Worm (Caenorhabditis elegans) whole organism, early embryonic: Measurements from ENCODE around the gene R03D7.15.

Source experiments
- B0310.2 ChIP-seq: sonication (generic microtip); optimal IDR thresholded peaks from 2 replicates; lab custom pipeline; 2016; ENCODE audit warnings: mild to moderate bottlenecking, missing genetic modification characterization, missing compliant biosample characterization
- F13C5.2 ChIP-seq: sonication (generic microtip); optimal IDR thresholded peaks from 2 replicates; lab custom pipeline; 2017; ENCODE audit warnings: mild to moderate bottlenecking, missing genetic modification characterization, inconsistent platforms, missing compliant biosample characterization
- aly-1 ChIP-seq: sonication (generic microtip); optimal IDR thresholded peaks from 2 replicates; lab custom pipeline; 2016; ENCODE audit warnings: missing genetic modification characterization, missing compliant biosample characterization
- ama-1 ChIP-seq: fragments of 150-350 bp; optimal IDR thresholded peaks from 2 replicates; lab custom pipeline; 2014
- ceh-13 ChIP-seq: fragments of 200-800 bp; sonication (Bioruptor generic); optimal IDR thresholded peaks from 2 replicates; lab custom pipeline; 2018; ENCODE audit warnings: mild to moderate bottlenecking, missing genetic modification characterization, missing compliant biosample characterization
- ceh-36 ChIP-seq: sonication (generic microtip); optimal IDR thresholded peaks from 2 replicates; lab custom pipeline; 2016; ENCODE audit warnings: missing genetic modification characterization, inconsistent platforms, missing compliant biosample characterization
- ets-7 ChIP-seq: sonication (generic microtip); optimal IDR thresholded peaks from 2 replicates; lab custom pipeline; 2016; ENCODE audit warnings: missing genotype, missing genetic modification characterization, missing compliant biosample characterization
- flt-1 ChIP-seq: fragments of 200-800 bp; sonication (Bioruptor generic); IDR thresholded peaks from 2 replicates; pipeline ENCODE4 v1.3.6; 2022; ENCODE audit warnings: missing genetic modification characterization, missing compliant biosample characterization
- hmbx-1 ChIP-seq: sonication (generic microtip); optimal IDR thresholded peaks from 2 replicates; lab custom pipeline; 2016; ENCODE audit warnings: mild to moderate bottlenecking, missing genetic modification characterization, missing compliant biosample characterization
- hmg-4 ChIP-seq: fragments of 200-800 bp; sonication (Bioruptor generic); optimal IDR thresholded peaks from 2 replicates; lab custom pipeline; 2018; ENCODE audit warnings: mild to moderate bottlenecking, missing genetic modification characterization, missing compliant biosample characterization
- hnd-1 ChIP-seq: sonication (generic microtip); optimal IDR thresholded peaks from 2 replicates; lab custom pipeline; 2016; ENCODE audit warnings: missing genetic modification characterization, missing compliant biosample characterization
- pes-1 ChIP-seq: fragments of 200-800 bp; sonication (Bioruptor generic); IDR thresholded peaks from 2 replicates; pipeline ENCODE4 v1.3.6; 2022; ENCODE audit warnings: missing genetic modification reagents, missing genetic modification characterization, missing compliant biosample characterization
- scrt-1 ChIP-seq: fragments of 200-800 bp; sonication (Bioruptor generic); IDR thresholded peaks from 2 replicates; pipeline ENCODE4 v1.3.6; 2022; ENCODE audit warnings: missing genetic modification characterization, missing compliant biosample characterization
- sea-1 ChIP-seq: fragments of 200-800 bp; sonication (Bioruptor generic); conservative IDR thresholded peaks from 2 replicates; pipeline ENCODE4 v1.3.6; 2022; ENCODE audit warnings: missing genetic modification characterization, missing compliant biosample characterization
- tbx-11 ChIP-seq: fragments of 200-800 bp; sonication (Bioruptor generic); IDR thresholded peaks from 2 replicates; pipeline ENCODE4 v1.3.6; 2022; ENCODE audit warnings: missing genetic modification characterization, missing compliant biosample characterization
- tbx-37 ChIP-seq: fragments of 200-800 bp; sonication (Bioruptor generic); conservative IDR thresholded peaks from 2 replicates; pipeline ENCODE4 v1.3.6; 2022; ENCODE audit warnings: missing genetic modification reagents, missing genetic modification characterization, missing compliant biosample characterization
- tra-4 ChIP-seq: sonication (generic microtip); optimal IDR thresholded peaks from 2 replicates; lab custom pipeline; 2017; ENCODE audit warnings: missing genetic modification characterization, missing compliant biosample characterization

Gene R03D7.15

DNA sequence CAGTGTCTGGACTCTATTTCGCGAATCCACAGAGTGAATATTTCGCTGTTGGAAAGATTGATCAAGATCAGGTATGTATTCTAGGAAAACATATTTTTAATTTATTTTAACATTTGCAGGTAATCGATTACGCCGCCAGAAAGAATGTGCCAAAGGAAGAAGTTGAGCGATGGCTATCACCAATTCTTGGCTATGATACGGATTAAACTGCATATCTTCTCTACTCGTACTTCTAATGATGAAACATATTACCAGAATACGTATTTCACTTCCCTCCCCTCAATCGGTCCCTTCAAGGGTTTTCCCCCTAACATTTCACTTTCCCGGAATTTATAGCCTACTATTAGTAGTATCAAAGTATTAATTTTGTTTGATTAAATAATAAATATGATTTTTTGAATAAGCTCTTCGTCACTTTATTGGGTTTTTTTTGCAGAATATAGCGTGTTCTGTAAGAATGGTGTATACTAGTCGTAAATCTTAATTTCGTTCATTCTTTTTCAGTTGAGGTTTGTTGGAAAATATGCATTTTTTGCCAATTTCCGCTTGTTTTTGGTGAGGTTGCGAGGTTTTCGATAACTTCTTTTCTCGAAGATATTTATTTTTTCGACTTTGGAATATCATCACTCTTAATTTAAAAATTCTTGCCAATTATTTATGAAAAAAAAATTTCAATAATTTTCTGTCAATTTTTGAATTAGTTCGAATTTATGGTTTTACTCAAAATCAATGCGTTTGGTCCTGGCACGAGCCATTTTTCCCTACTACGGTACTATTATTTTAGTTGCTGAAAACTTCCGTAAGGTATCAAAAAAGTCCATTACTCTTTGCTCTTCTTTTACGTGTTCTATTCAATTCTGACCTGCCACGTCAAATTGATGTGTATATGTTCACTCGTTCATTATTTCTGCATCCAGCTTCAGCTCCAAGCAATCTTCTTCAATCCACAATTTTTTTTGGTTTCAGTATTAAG lies 11.1 kb upstream of the R03D7.15 start:
- TF ChIP-seq sea-1 (GFP tag; lab: Robert Waterston, UW) (no peak), ets-7 (tag; lab: Kevin White, UChicago) (no peak), ceh-13 (GFP tag; lab: Kevin White, UChicago) (no peak)

DNA sequence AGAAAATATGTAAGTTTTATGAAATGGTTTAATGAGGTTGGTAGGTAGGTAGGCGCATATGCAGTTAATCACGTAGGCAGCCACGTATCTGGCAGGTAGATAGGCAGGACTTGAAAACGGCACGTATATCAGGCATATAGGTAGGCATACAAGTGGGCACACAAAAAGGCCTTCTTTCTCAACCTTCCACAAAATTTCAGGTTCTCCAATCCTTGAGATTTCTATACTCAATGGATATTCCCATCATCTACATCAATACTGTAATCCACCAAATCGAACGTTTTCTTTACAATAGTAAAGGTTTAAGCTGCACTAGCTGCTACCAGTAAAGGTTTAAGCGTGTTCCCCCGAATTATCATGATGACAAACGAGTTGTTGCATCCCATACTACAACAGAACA lies 9.7 kb upstream of the R03D7.15 start:
- TF ChIP-seq tbx-11 (GFP tag; lab: Robert Waterston, UW) (no peak), scrt-1 (GFP tag; lab: Robert Waterston, UW) (no peak), flt-1 (GFP tag; lab: Robert Waterston, UW) (no peak), ets-7 (tag; lab: Kevin White, UChicago) (no peak), hmbx-1 (tag; lab: Kevin White, UChicago) (no peak), pes-1 (GFP tag; lab: Robert Waterston, UW) (no peak), tbx-37 (GFP tag; lab: Robert Waterston, UW) (no peak), sea-1 (GFP tag; lab: Robert Waterston, UW) (no peak), aly-1 (tag; lab: Kevin White, UChicago) (no peak), ama-1 (no peak), tra-4 (tag; lab: Kevin White, UChicago) (no peak), hmg-4 (GFP tag; lab: Kevin White, UChicago) (no peak), F13C5.2 (tag; lab: Kevin White, UChicago) (no peak), hnd-1 (tag; lab: Kevin White, UChicago) (no peak), ceh-13 (GFP tag; lab: Kevin White, UChicago) (no peak)

DNA sequence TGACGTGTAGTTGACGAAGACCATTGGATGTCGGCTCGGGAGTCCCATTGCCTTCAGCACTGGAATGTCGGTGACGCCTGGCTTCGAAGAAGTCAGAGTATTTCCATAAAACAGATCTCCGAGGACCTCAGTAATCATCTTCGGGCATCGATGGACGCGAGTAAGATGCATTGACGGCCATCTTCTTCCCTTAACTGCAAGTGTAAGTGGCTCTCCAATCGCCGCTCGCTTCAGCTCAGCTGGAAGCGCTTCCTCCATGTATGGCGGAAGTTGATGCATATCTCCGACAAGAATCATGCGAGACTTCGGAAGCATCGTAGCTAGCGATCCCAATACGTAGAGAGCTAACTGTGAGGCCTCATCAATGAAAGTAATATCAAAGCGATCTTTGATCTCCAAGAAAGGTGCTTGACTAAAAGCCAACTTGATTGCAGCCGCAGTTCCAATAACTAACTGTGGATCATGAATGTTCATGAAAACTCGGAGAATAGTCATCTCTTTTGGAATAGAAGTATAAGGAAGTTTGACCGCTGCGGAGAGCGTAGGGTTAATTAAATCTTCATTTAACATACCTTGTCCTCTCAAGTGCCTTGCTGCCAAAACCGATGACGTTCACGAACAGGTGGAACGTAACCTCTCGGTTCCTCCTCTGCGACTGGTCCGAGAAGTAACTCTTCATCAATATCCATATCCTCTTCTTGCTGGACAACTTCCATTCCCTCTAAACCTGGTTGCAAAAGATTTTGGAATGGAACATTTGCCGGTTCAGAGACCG lies 7.9 kb upstream of the R03D7.15 start:
- TF ChIP-seq hnd-1 (tag; lab: Kevin White, UChicago) (no peak), scrt-1 (GFP tag; lab: Robert Waterston, UW) (no peak), sea-1 (GFP tag; lab: Robert Waterston, UW) (no peak), tbx-11 (GFP tag; lab: Robert Waterston, UW) (no peak), tbx-37 (GFP tag; lab: Robert Waterston, UW) (no peak), tra-4 (tag; lab: Kevin White, UChicago) (no peak), hmbx-1 (tag; lab: Kevin White, UChicago) (no peak), hmg-4 (GFP tag; lab: Kevin White, UChicago) (no peak), ceh-36 (no peak), ets-7 (tag; lab: Kevin White, UChicago) (no peak), pes-1 (GFP tag; lab: Robert Waterston, UW) (no peak), aly-1 (tag; lab: Kevin White, UChicago) (no peak), B0310.2 (tag; lab: Kevin White, UChicago) (no peak)

DNA sequence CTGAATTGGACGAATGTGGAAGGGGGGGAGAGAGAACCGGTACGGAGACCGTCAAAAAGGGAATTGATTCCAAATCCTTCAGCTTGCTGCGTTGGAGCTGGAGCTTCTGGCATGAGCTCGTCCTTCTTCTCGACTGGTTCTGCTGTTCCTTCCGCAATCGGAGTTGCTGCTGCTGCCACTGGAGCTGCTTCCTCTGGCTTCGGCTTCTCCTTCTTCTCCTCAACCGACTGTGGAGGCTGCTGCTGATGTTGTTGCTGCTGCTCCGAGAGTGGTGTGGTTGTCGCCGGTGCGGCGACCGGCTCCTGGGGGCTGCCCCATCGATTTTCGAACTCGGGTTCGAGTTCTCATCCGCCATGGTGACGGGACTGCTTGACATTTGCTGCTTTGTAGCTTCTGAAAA lies 7.2 kb upstream of the R03D7.15 start, which contains the start of gene R03D7.2:
R03D7.2 (minus strand) TSS at position 399 of the 400 bp plus-strand sequence.
- TF ChIP-seq F13C5.2 (tag; lab: Kevin White, UChicago) (no peak), tbx-37 (GFP tag; lab: Robert Waterston, UW) (no peak), ama-1 (no peak), aly-1 (tag; lab: Kevin White, UChicago) (no peak), ceh-36 (no peak), tra-4 (tag; lab: Kevin White, UChicago) (no peak), ceh-13 (GFP tag; lab: Kevin White, UChicago) (no peak), hmg-4 (GFP tag; lab: Kevin White, UChicago) (no peak), scrt-1 (GFP tag; lab: Robert Waterston, UW) (no peak), flt-1 (GFP tag; lab: Robert Waterston, UW) (no peak), hmbx-1 (tag; lab: Kevin White, UChicago) (no peak), B0310.2 (tag; lab: Kevin White, UChicago) (no peak), hnd-1 (tag; lab: Kevin White, UChicago) (no peak), ets-7 (tag; lab: Kevin White, UChicago) (no peak)

DNA sequence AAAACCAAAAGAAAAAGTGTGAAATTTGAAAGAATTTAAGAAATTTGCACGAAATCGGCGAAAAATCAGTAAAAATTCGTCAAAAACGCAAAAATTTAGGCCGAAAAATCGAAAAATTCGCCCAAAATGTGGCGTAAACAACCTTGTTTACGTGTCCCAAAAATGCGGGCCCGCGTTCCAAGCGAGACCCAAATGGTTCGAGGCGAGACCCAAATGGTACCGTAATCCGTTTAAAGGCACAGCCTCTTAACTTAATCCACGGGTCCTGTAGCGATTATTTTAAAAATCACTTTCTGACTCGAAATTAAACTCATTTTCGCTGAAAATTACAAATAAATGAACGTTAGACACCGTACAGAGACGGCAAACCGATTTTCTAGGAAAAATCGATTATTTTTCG lies 6.7 kb upstream of the R03D7.15 start:
- TF ChIP-seq scrt-1 (GFP tag; lab: Robert Waterston, UW), result no peak
- no peak for TF ChIP-seq hnd-1 (tag; lab: Kevin White, UChicago)
- no peak for TF ChIP-seq ama-1
- no peak for TF ChIP-seq hmg-4 (GFP tag; lab: Kevin White, UChicago)
- TF ChIP-seq ets-7 (tag; lab: Kevin White, UChicago), result no peak
- no peak for TF ChIP-seq ceh-36
- no peak for TF ChIP-seq pes-1 (GFP tag; lab: Robert Waterston, UW)
- TF ChIP-seq hmbx-1 (tag; lab: Kevin White, UChicago), result no peak
- TF ChIP-seq flt-1 (GFP tag; lab: Robert Waterston, UW), result no peak
- TF ChIP-seq sea-1 (GFP tag; lab: Robert Waterston, UW), result no peak
- no peak for TF ChIP-seq tbx-11 (GFP tag; lab: Robert Waterston, UW)
- TF ChIP-seq tra-4 (tag; lab: Kevin White, UChicago), result no peak
- TF ChIP-seq aly-1 (tag; lab: Kevin White, UChicago), result no peak
- TF ChIP-seq B0310.2 (tag; lab: Kevin White, UChicago), result no peak

DNA sequence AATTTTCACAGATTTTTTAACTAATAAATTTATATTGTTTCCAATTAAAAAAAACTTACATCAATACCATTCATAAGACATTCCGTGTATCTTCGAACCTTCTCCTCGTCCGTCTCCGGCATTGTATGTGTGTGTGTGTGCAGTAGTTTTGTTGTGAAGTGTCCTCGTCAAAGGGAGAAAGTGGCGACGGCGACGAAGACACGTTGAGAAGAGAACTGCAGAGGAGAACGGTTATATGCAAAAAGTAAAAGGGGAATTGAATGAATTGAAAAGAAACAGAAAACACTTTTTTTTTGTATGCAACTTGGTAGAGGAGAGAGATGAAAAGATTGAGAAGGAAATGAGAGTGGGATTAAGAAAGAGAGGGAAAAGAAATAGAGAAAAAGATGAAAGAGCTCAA lies 3.4 kb downstream of the R03D7.15 start:
- no peak for TF ChIP-seq tbx-11 (GFP tag; lab: Robert Waterston, UW)
- no peak for TF ChIP-seq ceh-13 (GFP tag; lab: Kevin White, UChicago)
- TF ChIP-seq aly-1 (tag; lab: Kevin White, UChicago), result no peak
- TF ChIP-seq tbx-37 (GFP tag; lab: Robert Waterston, UW), result no peak
- TF ChIP-seq B0310.2 (tag; lab: Kevin White, UChicago), result no peak
- TF ChIP-seq pes-1 (GFP tag; lab: Robert Waterston, UW), result no peak
- no peak for TF ChIP-seq hmg-4 (GFP tag; lab: Kevin White, UChicago)
- no peak for TF ChIP-seq tra-4 (tag; lab: Kevin White, UChicago)
- no peak for TF ChIP-seq sea-1 (GFP tag; lab: Robert Waterston, UW)
- TF ChIP-seq scrt-1 (GFP tag; lab: Robert Waterston, UW), result no peak
- no peak for TF ChIP-seq ama-1
- no peak for TF ChIP-seq hnd-1 (tag; lab: Kevin White, UChicago)
- no peak for TF ChIP-seq F13C5.2 (tag; lab: Kevin White, UChicago)
- TF ChIP-seq flt-1 (GFP tag; lab: Robert Waterston, UW), result no peak
- no peak for TF ChIP-seq ets-7 (tag; lab: Kevin White, UChicago)
- TF ChIP-seq ceh-36, result no peak
